Fruit fly (Drosophila melanogaster) whole organism, adult: Measurements from ENCODE around the gene wit.

Source experiments
- CG11617 ChIP-seq: fragments of 200-800 bp; sonication (Bioruptor generic); optimal IDR thresholded peaks from 2 replicates; lab custom pipeline; 2017; ENCODE audit warnings: mild to moderate bottlenecking, missing biosample characterization, missing genetic modification reagents, missing genetic modification characterization
- Hr96 ChIP-seq: fragments of 200-800 bp; sonication (Bioruptor generic); optimal IDR thresholded peaks from 2 replicates; lab custom pipeline; 2016; ENCODE audit warnings: missing biosample characterization, missing genetic modification characterization
- Mnt ChIP-seq: fragments of 200-800 bp; sonication (Bioruptor generic); optimal IDR thresholded peaks from 2 replicates; lab custom pipeline; 2016; ENCODE audit warnings: missing biosample characterization, mild to moderate bottlenecking, missing genetic modification characterization
- cnc ChIP-seq, 2 experiments: fragments of >200 bp; optimal IDR thresholded peaks; 2 replicates each; lab custom pipeline; 2017
- kay ChIP-seq: fragments of 200-800 bp; sonication (Bioruptor generic); peaks from one replicate; lab custom pipeline; 2016; ENCODE audit warnings: missing biosample characterization, missing genetic modification characterization, borderline replicate concordance
- pad ChIP-seq: fragments of 200-800 bp; sonication (Bioruptor generic); optimal IDR thresholded peaks from 3 replicates; lab custom pipeline; 2017; ENCODE audit warnings: missing biosample characterization, missing genetic modification characterization, mild to moderate bottlenecking, moderate library complexity, missing genetic modification reagents
- tj ChIP-seq: fragments of 200-800 bp; sonication (Bioruptor generic); optimal IDR thresholded peaks from 3 replicates; lab custom pipeline; 2017; ENCODE audit warnings: missing biosample characterization, mild to moderate bottlenecking, missing genetic modification characterization, moderate library complexity
- toe ChIP-seq: fragments of 200-800 bp; sonication (Bioruptor generic); optimal IDR thresholded peaks from 2 replicates; lab custom pipeline; 2016; ENCODE audit warnings: missing biosample characterization, missing genetic modification characterization

- TF ChIP-seq Hr96 (GFP tag; lab: Kevin White, UChicago) (no peak), CG11617 (GFP tag; lab: Kevin White, UChicago) (no peak), Mnt (GFP tag; lab: Kevin White, UChicago) (peak; percentile 34), pad (GFP tag; lab: Kevin White, UChicago) (no peak), cnc (optimal IDR thresholded peaks at IDR 0.05; lab: Kevin White, UChicago) (no peak), kay (GFP tag; lab: Kevin White, UChicago) (peak; percentile 82), tj (no peak), toe (peak; percentile 11)
These were observed 45.6 kb downstream of the wit start, which contains the start of gene CG11594 for dm6 chr3L:4025738-4026505.
